Fruit fly (Drosophila melanogaster): ENCODE results near the gene mfas.

mfas gene

dm6 chr3R:11992934-11993670 lies at the start of gene mfas:
mfas (minus strand) TSS chr3R:11993315.
- TF ChIP-seq psq (optimal IDR thresholded peaks at IDR 0.05) (no peak), h (optimal IDR thresholded peaks at IDR 0.05) (no peak), ttk (optimal IDR thresholded peaks at IDR 0.05) (no peak), Myc (optimal IDR thresholded peaks at IDR 0.05) (no peak), insv (optimal IDR thresholded peaks at IDR 0.05) (no peak), Sin3A (optimal IDR thresholded peaks at IDR 0.05) (no peak)

dm6 chr3R:12040228-12040627 lies 47.1 kb upstream of the mfas start, which contains the start of gene CG14736:
CG14736 (plus strand) TSS chr3R:12040528.
- no peak for TF ChIP-seq Myc (optimal IDR thresholded peaks at IDR 0.05)
- TF ChIP-seq insv (optimal IDR thresholded peaks at IDR 0.05): no peak
- no peak for TF ChIP-seq h (optimal IDR thresholded peaks at IDR 0.05)
- no peak for TF ChIP-seq psq (optimal IDR thresholded peaks at IDR 0.05)
- no peak for TF ChIP-seq ttk (optimal IDR thresholded peaks at IDR 0.05)
- no peak for TF ChIP-seq Sin3A (optimal IDR thresholded peaks at IDR 0.05)

dm6 chr3R:12032842-12033241 lies 39.7 kb upstream of the mfas start, which contains the start of gene ssp5:
ssp5 (plus strand) TSS chr3R:12033142.
- no peak for TF ChIP-seq insv (optimal IDR thresholded peaks at IDR 0.05)
- no peak for TF ChIP-seq ttk (optimal IDR thresholded peaks at IDR 0.05)
- TF ChIP-seq Sin3A (optimal IDR thresholded peaks at IDR 0.05): no peak
- no peak for TF ChIP-seq h (optimal IDR thresholded peaks at IDR 0.05)
- no peak for TF ChIP-seq psq (optimal IDR thresholded peaks at IDR 0.05)
- no peak for TF ChIP-seq Myc (optimal IDR thresholded peaks at IDR 0.05)

dm6 chr3R:12031657-12032056 lies 38.5 kb upstream of the mfas start, which contains the start of the genes CG31358, CG42504 and CG42505:
CG31358 (minus strand) TSS chr3R:12031757.
CG42504 (minus strand) TSS chr3R:12031757.
CG42505 (minus strand) TSS chr3R:12031757.
- TF ChIP-seq Myc (optimal IDR thresholded peaks at IDR 0.05) (no peak), insv (optimal IDR thresholded peaks at IDR 0.05) (no peak), ttk (optimal IDR thresholded peaks at IDR 0.05) (no peak), psq (optimal IDR thresholded peaks at IDR 0.05) (no peak), Sin3A (optimal IDR thresholded peaks at IDR 0.05) (no peak), h (optimal IDR thresholded peaks at IDR 0.05) (no peak)

dm6 chr3R:12020987-12021386 lies 27.9 kb upstream of the mfas start:
- no peak for TF ChIP-seq psq (optimal IDR thresholded peaks at IDR 0.05)
- no peak for TF ChIP-seq Myc (optimal IDR thresholded peaks at IDR 0.05)
- TF ChIP-seq Sin3A (optimal IDR thresholded peaks at IDR 0.05): no peak
- TF ChIP-seq h (optimal IDR thresholded peaks at IDR 0.05): no peak

dm6 chr3R:12016828-12017280 lies 23.7 kb upstream of the mfas start, which contains the start of the genes DCAF12 and Spt3:
DCAF12 (minus strand) TSS chr3R:12017031.
Spt3 (plus strand) TSS chr3R:12017156.
- TF ChIP-seq ttk (optimal IDR thresholded peaks at IDR 0.05) (no peak), Sin3A (optimal IDR thresholded peaks at IDR 0.05) (no peak), insv (optimal IDR thresholded peaks at IDR 0.05) (no peak), h (optimal IDR thresholded peaks at IDR 0.05) (no peak), Myc (optimal IDR thresholded peaks at IDR 0.05) (no peak)

dm6 chr3R:12010202-12010824 lies 17.2 kb upstream of the mfas start, which contains the start of the genes KLHL18 and GCC185:
KLHL18 (minus strand) TSS chr3R:12010434.
GCC185 (plus strand) TSS chr3R:12010772.
- TF ChIP-seq h (optimal IDR thresholded peaks at IDR 0.05) (no peak), ttk (optimal IDR thresholded peaks at IDR 0.05) (no peak), Myc (optimal IDR thresholded peaks at IDR 0.05) (no peak), psq (optimal IDR thresholded peaks at IDR 0.05) (no peak), insv (optimal IDR thresholded peaks at IDR 0.05) (no peak), Sin3A (optimal IDR thresholded peaks at IDR 0.05) (no peak)

dm6 chr3R:12006417-12006816 lies 13.3 kb upstream of the mfas start:
- TF ChIP-seq insv (optimal IDR thresholded peaks at IDR 0.05) (no peak), psq (optimal IDR thresholded peaks at IDR 0.05) (no peak), Myc (optimal IDR thresholded peaks at IDR 0.05) (no peak), Sin3A (optimal IDR thresholded peaks at IDR 0.05) (no peak), h (optimal IDR thresholded peaks at IDR 0.05) (no peak), ttk (optimal IDR thresholded peaks at IDR 0.05) (no peak)

- TF ChIP-seq Sin3A (optimal IDR thresholded peaks at IDR 0.05) (no peak), psq (optimal IDR thresholded peaks at IDR 0.05) (no peak), Myc (optimal IDR thresholded peaks at IDR 0.05) (no peak), ttk (optimal IDR thresholded peaks at IDR 0.05) (no peak), insv (optimal IDR thresholded peaks at IDR 0.05) (no peak), h (optimal IDR thresholded peaks at IDR 0.05) (no peak)
Observed at dm6 chr3R:12005417-12005816, 12.3 kb upstream of the mfas start, which contains the start of gene Tk. Tk (minus strand) TSS chr3R:12005473.

- no peak for TF ChIP-seq h (optimal IDR thresholded peaks at IDR 0.05)
- TF ChIP-seq psq (optimal IDR thresholded peaks at IDR 0.05): no peak
- TF ChIP-seq Sin3A (optimal IDR thresholded peaks at IDR 0.05): no peak
- no peak for TF ChIP-seq insv (optimal IDR thresholded peaks at IDR 0.05)
- no peak for TF ChIP-seq Myc (optimal IDR thresholded peaks at IDR 0.05)
- no peak for TF ChIP-seq ttk (optimal IDR thresholded peaks at IDR 0.05)
Observed at dm6 chr3R:11999074-11999473, 6.0 kb upstream of the mfas start, which contains the start of gene Ect3. Ect3 (plus strand) TSS chr3R:11999278.

- TF ChIP-seq h (optimal IDR thresholded peaks at IDR 0.05): no peak
- TF ChIP-seq psq (optimal IDR thresholded peaks at IDR 0.05): no peak
- TF ChIP-seq ttk (optimal IDR thresholded peaks at IDR 0.05): no peak
- TF ChIP-seq insv (optimal IDR thresholded peaks at IDR 0.05): no peak
- TF ChIP-seq Sin3A (optimal IDR thresholded peaks at IDR 0.05): no peak
- no peak for TF ChIP-seq Myc (optimal IDR thresholded peaks at IDR 0.05)
Observed at dm6 chr3R:11998130-11998529, 5.0 kb upstream of the mfas start.

All from Kc167 (cell line).